Worm (Caenorhabditis elegans) whole organism, late embryonic: ENCODE data around the gene M163.11.

Experiments
- C08G9.2 ChIP-seq: sonication (generic microtip); optimal IDR thresholded peaks from 2 replicates; lab custom pipeline; 2016; ENCODE audit warnings: mild to moderate bottlenecking, missing genetic modification characterization, moderate library complexity, missing compliant biosample characterization
- K09A11.1 ChIP-seq: sonication (generic microtip); optimal IDR thresholded peaks from 2 replicates; lab custom pipeline; 2017; ENCODE audit warnings: antibody characterized with exemption, mild to moderate bottlenecking, missing genetic modification characterization, missing compliant biosample characterization; ENCODE audit not compliant: insufficient read depth
- T23F11.4 ChIP-seq: fragments of 200-800 bp; sonication (Bioruptor generic); optimal IDR thresholded peaks from 2 replicates; lab custom pipeline; 2018; ENCODE audit warnings: mild to moderate bottlenecking, missing genetic modification characterization, missing compliant biosample characterization
- ahr-1 ChIP-seq: sonication (generic microtip); optimal IDR thresholded peaks from 2 replicates; lab custom pipeline; 2016; ENCODE audit warnings: missing genetic modification characterization, missing compliant biosample characterization
- ceh-14 ChIP-seq: sonication (generic microtip); optimal IDR thresholded peaks from 2 replicates; lab custom pipeline; 2016; ENCODE audit warnings: missing genotype, missing genetic modification characterization, missing compliant biosample characterization
- ceh-19 ChIP-seq: fragments of 200-800 bp; sonication (Bioruptor generic); optimal IDR thresholded peaks from 2 replicates; lab custom pipeline; 2018; ENCODE audit warnings: mild to moderate bottlenecking, missing genetic modification characterization, missing compliant biosample characterization
- ceh-22 ChIP-seq: sonication (generic microtip); optimal IDR thresholded peaks from 2 replicates; lab custom pipeline; 2017; ENCODE audit warnings: missing biosample characterization, missing genetic modification characterization
- ceh-30 ChIP-seq: fragments of 150-350 bp; optimal IDR thresholded peaks from 2 replicates; lab custom pipeline; 2014; ENCODE audit warnings: missing biosample characterization, missing genetic modification characterization
- ceh-34 ChIP-seq: sonication (generic microtip); optimal IDR thresholded peaks from 2 replicates; lab custom pipeline; 2016; ENCODE audit warnings: mild to moderate bottlenecking, missing genetic modification characterization, missing compliant biosample characterization
- ceh-45 ChIP-seq: fragments of 200-800 bp; sonication (Bioruptor generic); IDR thresholded peaks from 2 replicates; pipeline ENCODE4 v1.3.6; 2022; ENCODE audit warnings: missing genetic modification reagents, missing genetic modification characterization, missing compliant biosample characterization
- dmd-4 ChIP-seq: sonication (generic microtip); optimal IDR thresholded peaks from 2 replicates; lab custom pipeline; 2016; ENCODE audit warnings: borderline replicate concordance, missing genetic modification characterization, missing compliant biosample characterization
- dve-1 ChIP-seq: sonication (generic microtip); optimal IDR thresholded peaks from 2 replicates; lab custom pipeline; 2017; ENCODE audit warnings: antibody characterized with exemption, mild to moderate bottlenecking, missing genetic modification characterization, missing compliant biosample characterization
- elt-4 ChIP-seq: sonication (generic microtip); optimal IDR thresholded peaks from 2 replicates; lab custom pipeline; 2016; ENCODE audit warnings: missing genetic modification characterization, missing compliant biosample characterization
- gmeb-2 ChIP-seq: sonication (generic microtip); optimal IDR thresholded peaks from 2 replicates; lab custom pipeline; 2016; ENCODE audit warnings: missing genetic modification characterization, inconsistent platforms, missing compliant biosample characterization
- hlh-13 ChIP-seq: fragments of 200-800 bp; sonication (Bioruptor generic); optimal IDR thresholded peaks from 2 replicates; lab custom pipeline; 2018; ENCODE audit warnings: mild to moderate bottlenecking, missing genetic modification characterization, missing compliant biosample characterization
- hlh-15 ChIP-seq: sonication (generic microtip); optimal IDR thresholded peaks from 2 replicates; lab custom pipeline; 2016; ENCODE audit warnings: missing genetic modification characterization, missing compliant biosample characterization
- hlh-30 ChIP-seq: sonication (generic microtip); optimal IDR thresholded peaks from 2 replicates; lab custom pipeline; 2017; ENCODE audit warnings: antibody characterized with exemption, missing genetic modification characterization, missing compliant biosample characterization; ENCODE audit not compliant: insufficient read depth
- hlh-6 ChIP-seq: sonication (generic microtip); optimal IDR thresholded peaks from 2 replicates; lab custom pipeline; 2016; ENCODE audit warnings: missing genotype, missing genetic modification characterization, missing compliant biosample characterization
- lim-6 ChIP-seq: sonication (generic microtip); optimal IDR thresholded peaks from 2 replicates; lab custom pipeline; 2016; ENCODE audit warnings: missing genetic modification characterization, missing compliant biosample characterization
- lin-11 ChIP-seq: fragments of 200-800 bp; sonication (Bioruptor generic); optimal IDR thresholded peaks from 2 replicates; lab custom pipeline; 2018; ENCODE audit warnings: mild to moderate bottlenecking, missing genetic modification characterization, missing compliant biosample characterization
- mec-3 ChIP-seq: sonication (generic microtip); optimal IDR thresholded peaks from 2 replicates; lab custom pipeline; 2016; ENCODE audit warnings: borderline replicate concordance, missing genetic modification characterization, missing compliant biosample characterization
- nfya-1 ChIP-seq: sonication (generic microtip); optimal IDR thresholded peaks from 2 replicates; lab custom pipeline; 2017; ENCODE audit warnings: missing genetic modification characterization, mild to moderate bottlenecking, missing compliant biosample characterization, antibody characterized with exemption, moderate library complexity
- nhr-11 ChIP-seq: fragments of 150-350 bp; optimal IDR thresholded peaks from 2 replicates; lab custom pipeline; 2014; ENCODE audit warnings: missing biosample characterization, missing genetic modification characterization
- nhr-232 ChIP-seq: sonication (generic microtip); optimal IDR thresholded peaks from 2 replicates; lab custom pipeline; 2016; ENCODE audit warnings: missing genetic modification characterization, missing compliant biosample characterization
- pag-3 ChIP-seq: sonication (generic microtip); optimal IDR thresholded peaks from 2 replicates; lab custom pipeline; 2016; ENCODE audit warnings: missing compliant biosample characterization, missing genetic modification characterization, borderline replicate concordance
- pat-9 ChIP-seq: fragments of 200-800 bp; sonication (Bioruptor generic); optimal IDR thresholded peaks from 2 replicates; lab custom pipeline; 2018; ENCODE audit warnings: mild to moderate bottlenecking, missing genetic modification characterization, moderate library complexity, missing compliant biosample characterization
- pax-1 ChIP-seq: fragments of 150-350 bp; optimal IDR thresholded peaks from 2 replicates; lab custom pipeline; 2014; ENCODE audit warnings: missing biosample characterization, missing genetic modification characterization
- pha-2 ChIP-seq: sonication (generic microtip); optimal IDR thresholded peaks from 2 replicates; lab custom pipeline; 2017; ENCODE audit warnings: mild to moderate bottlenecking, missing genetic modification characterization, missing compliant biosample characterization
- pqm-1 ChIP-seq: sonication (generic microtip); optimal IDR thresholded peaks from 2 replicates; lab custom pipeline; 2016; ENCODE audit warnings: missing genetic modification characterization, missing compliant biosample characterization
- rnt-1 ChIP-seq: sonication (generic microtip); optimal IDR thresholded peaks from 2 replicates; lab custom pipeline; 2016; ENCODE audit warnings: missing genetic modification characterization, missing compliant biosample characterization
- sdc-2 ChIP-seq: sonication (generic microtip); optimal IDR thresholded peaks from 2 replicates; lab custom pipeline; 2016; ENCODE audit warnings: missing genotype, missing genetic modification characterization, missing compliant biosample characterization
- sox-4 ChIP-seq: sonication (generic microtip); optimal IDR thresholded peaks from 2 replicates; lab custom pipeline; 2017; ENCODE audit warnings: mild to moderate bottlenecking, missing genetic modification characterization, inconsistent platforms, missing compliant biosample characterization
- syd-9 ChIP-seq: sonication (generic microtip); optimal IDR thresholded peaks from 2 replicates; lab custom pipeline; 2016; ENCODE audit warnings: mild to moderate bottlenecking, missing genetic modification characterization, moderate library complexity, missing compliant biosample characterization
- tbx-7 ChIP-seq: sonication (generic microtip); optimal IDR thresholded peaks from 2 replicates; lab custom pipeline; 2016; ENCODE audit warnings: missing genotype, missing genetic modification characterization, missing compliant biosample characterization
- ttx-3 ChIP-seq: sonication (generic microtip); optimal IDR thresholded peaks from 2 replicates; lab custom pipeline; 2016; ENCODE audit warnings: missing genetic modification reagents, missing genetic modification characterization, missing compliant biosample characterization
- unc-3 ChIP-seq, 2 experiments: fragments of 200-800 bp in 1 of 2; sonication (Bioruptor generic) in 1 of 2; sonication (generic microtip) in 1 of 2; conservative IDR thresholded peaks in 1 of 2; optimal IDR thresholded peaks in 1 of 2; 2 replicates each; pipeline versions ENCODE4 v1.3.6 to Lab custom; 2016 to 2022; ENCODE audit warnings: missing compliant biosample characterization in 2 of 2, missing genetic modification characterization in 2 of 2, missing genetic modification reagents in 1 of 2
- unc-42 ChIP-seq: sonication (generic microtip); optimal IDR thresholded peaks from 2 replicates; lab custom pipeline; 2016; ENCODE audit warnings: missing genotype, missing genetic modification characterization, missing compliant biosample characterization
- unc-86 ChIP-seq: sonication (generic microtip); optimal IDR thresholded peaks from 2 replicates; lab custom pipeline; 2016; ENCODE audit warnings: missing genetic modification characterization, missing compliant biosample characterization
- zip-5 ChIP-seq: sonication (generic microtip); optimal IDR thresholded peaks from 2 replicates; lab custom pipeline; 2016; ENCODE audit warnings: missing genetic modification characterization, missing compliant biosample characterization

The M163.11 gene

ce11 chrX:14480248-14480647, 1.1 kb downstream of the M163.11 start, which contains the start of gene gfi-3 (continued):
- no peak for TF ChIP-seq dve-1 (tag; lab: Kevin White, UChicago)
- TF ChIP-seq nhr-11 (tag; lab: Kevin White, UChicago): no peak
- peak; percentile 76 for TF ChIP-seq sdc-2 (tag; lab: Kevin White, UChicago)
- peak; percentile 27 for TF ChIP-seq unc-42 (tag; lab: Kevin White, UChicago)
- no peak for TF ChIP-seq ceh-45
- TF ChIP-seq pag-3: no peak
- TF ChIP-seq nhr-232 (tag; lab: Kevin White, UChicago): no peak
- peak; percentile 10 for TF ChIP-seq syd-9
- no peak for TF ChIP-seq pqm-1 (tag; lab: Kevin White, UChicago)
- no peak for TF ChIP-seq hlh-15 (tag; lab: Kevin White, UChicago)
- peak; percentile 33 for TF ChIP-seq sox-4
- TF ChIP-seq ceh-19: no peak
- TF ChIP-seq zip-5 (tag; lab: Kevin White, UChicago): no peak
- peak; percentile 25 for TF ChIP-seq rnt-1 (tag; lab: Kevin White, UChicago)
- peak; percentile 11 for TF ChIP-seq ceh-14 (tag; lab: Kevin White, UChicago)
- TF ChIP-seq ahr-1 (tag; lab: Kevin White, UChicago): no peak

ce11 chrX:14481637-14482036, 2.5 kb downstream of the M163.11 start:
- no peak for TF ChIP-seq dmd-4 (tag; lab: Kevin White, UChicago)
- no peak for TF ChIP-seq ceh-19
- no peak for TF ChIP-seq pag-3
- no peak for TF ChIP-seq ttx-3
- no peak for TF ChIP-seq hlh-30
- TF ChIP-seq K09A11.1 (tag; lab: Kevin White, UChicago): no peak
- no peak for TF ChIP-seq ceh-22 (tag; lab: Kevin White, UChicago)
- TF ChIP-seq tbx-7: no peak
- no peak for TF ChIP-seq ceh-14 (tag; lab: Kevin White, UChicago)
- TF ChIP-seq mec-3 (tag; lab: Kevin White, UChicago): no peak
- TF ChIP-seq unc-86 (tag; lab: Kevin White, UChicago): no peak
- no peak for TF ChIP-seq T23F11.4
- no peak for TF ChIP-seq nfya-1 (tag; lab: Kevin White, UChicago)
- no peak for TF ChIP-seq lin-11 (tag; lab: Kevin White, UChicago)
- TF ChIP-seq C08G9.2 (tag; lab: Kevin White, UChicago): no peak
- TF ChIP-seq dve-1 (tag; lab: Kevin White, UChicago): no peak
- no peak for TF ChIP-seq ceh-34 (tag; lab: Kevin White, UChicago)
- TF ChIP-seq elt-4: no peak
- TF ChIP-seq pax-1 (tag; lab: Kevin White, UChicago): no peak
- no peak for TF ChIP-seq gmeb-2 (tag; lab: Kevin White, UChicago)
- TF ChIP-seq, all 69 proteins: peak for 0

ce11 chrX:14484827-14485226, 5.6 kb downstream of the M163.11 start, which contains the start of gene M163.8:
Gene M163.8, plus strand, starts transcription at chrX:14485127.
- TF ChIP-seq pat-9 (tag; lab: Kevin White, UChicago): no peak
- TF ChIP-seq syd-9: no peak
- no peak for TF ChIP-seq ceh-30 (tag; lab: Kevin White, UChicago)
- TF ChIP-seq hlh-13 (GFP tag; lab: Kevin White, UChicago): no peak
- TF ChIP-seq C08G9.2 (tag; lab: Kevin White, UChicago): no peak
- TF ChIP-seq lim-6: no peak
- TF ChIP-seq hlh-6 (tag; lab: Kevin White, UChicago): no peak
- no peak for TF ChIP-seq unc-3 (GFP tag; conservative IDR thresholded peaks at IDR 0.05; lab: Robert Waterston, UW)
- no peak for TF ChIP-seq unc-3 (tag; optimal IDR thresholded peaks at IDR 0.05; lab: Kevin White, UChicago)
- no peak for TF ChIP-seq pha-2 (tag; lab: Kevin White, UChicago)
